Worm (Caenorhabditis elegans) whole organism, L4 larva: Measurements from ENCODE around the gene C02G6.3.

Experiments used
- F37D6.2 ChIP-seq: sonication (generic microtip); optimal IDR thresholded peaks from 2 replicates; lab custom pipeline; 2016; ENCODE audit warnings: mild to moderate bottlenecking, missing genetic modification characterization, missing compliant biosample characterization
- F44E2.7 ChIP-seq: fragments of 200-800 bp; sonication (Bioruptor generic); IDR thresholded peaks from 2 replicates; pipeline ENCODE4 v2.1.2; 2022; ENCODE audit warnings: missing genetic modification characterization, missing compliant biosample characterization
- Y48G9A.11 ChIP-seq: fragments of 200-800 bp; sonication (Bioruptor generic); IDR thresholded peaks from 2 replicates; pipeline ENCODE4 v1.3.6; 2022; ENCODE audit warnings: missing genetic modification reagents, missing genetic modification characterization, missing compliant biosample characterization
- Y5F2A.4 ChIP-seq: fragments of 200-800 bp; sonication (Bioruptor generic); optimal IDR thresholded peaks from 2 replicates; lab custom pipeline; 2018; ENCODE audit warnings: mild to moderate bottlenecking, missing genetic modification characterization, missing compliant biosample characterization
- aha-1 ChIP-seq: fragments of 150-350 bp; peaks from one replicate; lab custom pipeline; 2014; ENCODE audit warnings: missing biosample characterization, missing genetic modification characterization
- ama-1 ChIP-seq: fragments of 150-350 bp; optimal IDR thresholded peaks from 2 replicates; lab custom pipeline; 2014; ENCODE audit warnings: inconsistent platforms, mixed read lengths
- ceh-20 ChIP-seq: fragments of 200-800 bp; sonication (Bioruptor generic); IDR thresholded peaks from 2 replicates; pipeline ENCODE4 v1.3.6; 2022; ENCODE audit warnings: missing genetic modification reagents, missing genetic modification characterization, missing compliant biosample characterization
- ceh-28 ChIP-seq: fragments of 150-350 bp; optimal IDR thresholded peaks from 2 replicates; lab custom pipeline; 2014; ENCODE audit warnings: missing biosample characterization, missing genetic modification reagents, missing genetic modification characterization
- ceh-44 ChIP-seq: fragments of 200-800 bp; sonication (Bioruptor generic); IDR thresholded peaks from 2 replicates; pipeline ENCODE4 v1.3.6; 2022; ENCODE audit warnings: missing genetic modification reagents, missing genetic modification characterization, missing compliant biosample characterization
- ceh-62 ChIP-seq: sonication (generic microtip); optimal IDR thresholded peaks from 2 replicates; lab custom pipeline; 2017; ENCODE audit warnings: missing biosample characterization, missing genetic modification characterization
- daf-12 ChIP-seq: fragments of 150-350 bp; optimal IDR thresholded peaks from 2 replicates; lab custom pipeline; 2014; ENCODE audit warnings: missing biosample characterization, missing genetic modification reagents, missing genetic modification characterization
- daf-19 ChIP-seq: fragments of 200-800 bp; sonication (Bioruptor generic); conservative IDR thresholded peaks from 2 replicates; pipeline ENCODE4 v1.3.6; 2022; ENCODE audit warnings: missing genetic modification characterization, missing compliant biosample characterization
- dmd-6 ChIP-seq: fragments of 200-800 bp; sonication (Bioruptor generic); IDR thresholded peaks from 2 replicates; pipeline ENCODE4 v1.3.6; 2022; ENCODE audit warnings: missing genetic modification reagents, missing genetic modification characterization, missing compliant biosample characterization
- egl-27 ChIP-seq: sonication (generic microtip); optimal IDR thresholded peaks from 3 replicates; lab custom pipeline; 2017; ENCODE audit warnings: missing biosample characterization, missing genetic modification reagents, missing genetic modification characterization
- gei-8 ChIP-seq: fragments of 200-800 bp; sonication (Bioruptor generic); optimal IDR thresholded peaks from 2 replicates; lab custom pipeline; 2018; ENCODE audit warnings: mild to moderate bottlenecking, missing genetic modification characterization, missing compliant biosample characterization
- hlh-11 ChIP-seq: fragments of 200-800 bp; sonication (Bioruptor generic); optimal IDR thresholded peaks from 2 replicates; lab custom pipeline; 2018; ENCODE audit warnings: mild to moderate bottlenecking, missing genetic modification characterization, missing compliant biosample characterization
- hmg-1.1 ChIP-seq: fragments of 200-800 bp; sonication (Bioruptor generic); IDR thresholded peaks from 2 replicates; pipeline ENCODE4 v1.3.6; 2022; ENCODE audit warnings: missing genetic modification reagents, missing genetic modification characterization, missing compliant biosample characterization
- lin-1 ChIP-seq: fragments of 200-800 bp; sonication (Bioruptor generic); IDR thresholded peaks from 2 replicates; pipeline ENCODE4 v1.3.6; 2022; ENCODE audit warnings: missing genetic modification reagents, missing genetic modification characterization, missing compliant biosample characterization
- lin-15B ChIP-seq: fragments of 150-350 bp; sonication (generic microtip); optimal IDR thresholded peaks from 3 replicates; lab custom pipeline; 2014; ENCODE audit warnings: missing biosample characterization, missing genetic modification characterization
- lin-29 ChIP-seq: fragments of 200-800 bp; sonication (Bioruptor generic); IDR thresholded peaks from 2 replicates; pipeline ENCODE4 v1.3.6; 2022; ENCODE audit warnings: missing genetic modification reagents, missing genetic modification characterization, missing compliant biosample characterization
- mdl-1 ChIP-seq, 2 experiments: fragments of 150-350 bp in 1 of 2; sonication (generic microtip) in 1 of 2; optimal IDR thresholded peaks; 2 replicates each; lab custom pipeline; 2014 to 2017; ENCODE audit warnings: missing biosample characterization in 2 of 2, missing genetic modification characterization in 2 of 2
- mdt-29 ChIP-seq: fragments of 200-800 bp; sonication (Bioruptor generic); IDR thresholded peaks from 2 replicates; pipeline ENCODE4 v1.3.6; 2022; ENCODE audit warnings: missing genetic modification reagents, missing genetic modification characterization, missing compliant biosample characterization
- nhr-102 ChIP-seq: sonication (generic microtip); optimal IDR thresholded peaks from 2 replicates; lab custom pipeline; 2016; ENCODE audit warnings: mild to moderate bottlenecking, missing genetic modification characterization, moderate library complexity, missing compliant biosample characterization
- nhr-6 ChIP-seq: fragments of 150-350 bp; optimal IDR thresholded peaks from 2 replicates; lab custom pipeline; 2014; ENCODE audit warnings: missing biosample characterization, missing genetic modification characterization
- nhr-77 ChIP-seq: fragments of 150-350 bp; optimal IDR thresholded peaks from 2 replicates; lab custom pipeline; 2014; ENCODE audit warnings: missing biosample characterization, missing genetic modification characterization
- pha-4 ChIP-seq, 2 experiments: fragments of 150-350 bp in 1 of 2; fragments of 200-800 bp in 1 of 2; sonication (Bioruptor generic) in 1 of 2; IDR thresholded peaks in 1 of 2; optimal IDR thresholded peaks in 1 of 2; 2 replicates each; pipeline versions ENCODE4 v1.3.6 to Lab custom; 2014 to 2022; ENCODE audit warnings: missing genetic modification characterization in 2 of 2, missing genetic modification reagents in 2 of 2, missing biosample characterization in 1 of 2, missing compliant biosample characterization in 1 of 2
- php-3 ChIP-seq: fragments of 200-800 bp; sonication (Bioruptor generic); IDR thresholded peaks from 2 replicates; pipeline ENCODE4 v1.3.6; 2022; ENCODE audit warnings: missing genetic modification reagents, missing genetic modification characterization, missing compliant biosample characterization
- pqm-1 ChIP-seq: sonication (generic microtip); optimal IDR thresholded peaks from 2 replicates; lab custom pipeline; 2017; ENCODE audit warnings: missing biosample characterization, missing genetic modification characterization
- rbr-2 ChIP-seq: sonication (generic microtip); optimal IDR thresholded peaks from 2 replicates; lab custom pipeline; 2016; ENCODE audit warnings: missing genotype, missing genetic modification characterization, missing compliant biosample characterization
- saeg-2 ChIP-seq: fragments of 200-800 bp; sonication (Bioruptor generic); IDR thresholded peaks from 2 replicates; pipeline ENCODE4 v1.3.6; 2022; ENCODE audit warnings: missing genetic modification reagents, missing genetic modification characterization, missing compliant biosample characterization
- sdz-12 ChIP-seq: fragments of 200-800 bp; sonication (Bioruptor generic); optimal IDR thresholded peaks from 2 replicates; lab custom pipeline; 2018; ENCODE audit warnings: mild to moderate bottlenecking, missing genetic modification characterization, missing compliant biosample characterization
- skn-1 ChIP-seq: fragments of 150-350 bp; optimal IDR thresholded peaks from 2 replicates; lab custom pipeline; 2014; ENCODE audit warnings: missing biosample characterization, missing genetic modification characterization
- tra-1 ChIP-seq: fragments of 200-800 bp; sonication (Bioruptor generic); IDR thresholded peaks from 2 replicates; pipeline ENCODE4 v1.3.6; 2022; ENCODE audit warnings: missing genetic modification reagents, missing genetic modification characterization, missing compliant biosample characterization
- unc-62 ChIP-seq, 3 experiments: fragments of 150-350 bp in 1 of 3; sonication (generic microtip); optimal IDR thresholded peaks in 2 of 3; peaks in 1 of 3; 1 replicate in 1 of 3; 2 replicates in 2 of 3; lab custom pipeline; 2014 to 2017; ENCODE audit warnings: missing biosample characterization in 3 of 3, missing genetic modification characterization in 3 of 3, missing genetic modification reagents in 3 of 3, missing genotype in 1 of 3
- ztf-7 ChIP-seq: fragments of 150-350 bp; optimal IDR thresholded peaks from 2 replicates; lab custom pipeline; 2014; ENCODE audit warnings: missing biosample characterization, missing genetic modification characterization

The C02G6.3 gene

DNA sequence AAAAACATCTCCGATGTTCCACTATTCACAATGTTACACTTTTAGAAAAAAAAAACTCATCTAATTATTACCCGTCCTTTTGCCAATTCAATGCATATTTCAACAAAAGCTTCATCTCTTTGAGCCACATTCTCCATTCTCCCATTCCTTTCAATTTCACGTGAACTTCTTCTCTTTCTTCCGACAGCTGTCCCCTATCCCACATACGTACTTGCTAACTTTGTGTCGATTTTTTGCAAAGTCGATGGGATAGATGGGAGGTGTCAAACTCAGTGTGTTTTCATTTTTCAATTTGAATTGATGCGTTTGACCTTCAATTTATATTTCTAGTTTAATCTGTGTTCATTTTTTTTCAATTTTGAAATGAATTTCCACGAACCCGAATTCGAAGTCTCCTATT, 11.0 kb downstream of the C02G6.3 start:
- TF ChIP-seq unc-62 (GFP tag; optimal IDR thresholded peaks at IDR 0.05 in 1 of 2; lab: Kevin White, UChicago) (peak in 1 of 2 experiments; percentile 17), unc-62 (tag; optimal IDR thresholded peaks at IDR 0.05; lab: Kevin White, UChicago) (no peak), aha-1 (tag; lab: Kevin White, UChicago) (peak; percentile 90), F37D6.2 (tag; lab: Kevin White, UChicago) (no peak), nhr-77 (tag; lab: Kevin White, UChicago) (no peak)

DNA sequence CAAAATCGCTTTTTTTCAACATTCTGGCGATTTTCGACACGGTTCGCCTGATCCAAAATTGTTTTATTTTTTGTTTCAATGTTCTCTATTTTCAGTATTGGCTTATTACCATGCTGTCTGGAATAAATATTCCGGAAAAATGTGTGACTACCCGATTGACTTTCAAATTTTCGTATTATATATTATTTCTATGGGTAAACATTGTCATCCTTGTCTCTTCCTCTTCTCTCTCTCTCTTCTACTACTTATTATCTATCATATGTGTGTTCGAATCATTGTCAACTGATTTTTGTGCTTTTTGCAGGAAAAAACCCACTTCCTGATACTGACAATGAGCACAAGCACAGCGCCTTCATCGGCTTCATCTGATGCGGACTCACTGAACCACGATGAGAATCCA, 12.9 kb downstream of the C02G6.3 start, which contains the start of gene C04E6.7:
Gene C04E6.7 (plus strand): TSS at position 301 of the 400 bp plus-strand sequence.
- TF ChIP-seq ceh-62 (tag; lab: Kevin White, UChicago) (no peak), gei-8 (GFP tag; lab: Kevin White, UChicago) (no peak), daf-19 (GFP tag; lab: Robert Waterston, UW) (no peak), F44E2.7 (GFP tag; lab: Robert Waterston, UW) (no peak)

ce11 chrV:5895021-5895420, 14.9 kb downstream of the C02G6.3 start, which contains the start of gene grd-9:
Gene grd-9 (plus strand): TSS chrV:5895321.
- TF ChIP-seq lin-29 (no peak), ceh-20 (GFP tag; lab: Robert Waterston, UW) (no peak), nhr-102 (tag; lab: Kevin White, UChicago) (no peak), F44E2.7 (GFP tag; lab: Robert Waterston, UW) (no peak), lin-1 (GFP tag; lab: Robert Waterston, UW) (no peak), hlh-11 (tag; lab: Kevin White, UChicago) (no peak), tra-1 (no peak), mdt-29 (GFP tag; lab: Robert Waterston, UW) (no peak), skn-1 (tag; lab: Kevin White, UChicago) (no peak), pha-4 (GFP tag; IDR thresholded peaks at IDR 0.05; lab: Robert Waterston, UW) (no peak), pha-4 (tag; optimal IDR thresholded peaks at IDR 0.05; lab: Kevin White, UChicago) (no peak), Y48G9A.11 (GFP tag; lab: Robert Waterston, UW) (no peak), ztf-7 (no peak), php-3 (no peak), ama-1 (lab: Kevin White, UChicago) (no peak), nhr-6 (tag; lab: Kevin White, UChicago) (no peak), mdl-1 (tag; optimal IDR thresholded peaks at IDR 0.05; lab: Kevin White, UChicago) (no peak), hmg-1.1 (GFP tag; lab: Robert Waterston, UW) (no peak), lin-15B (tag; lab: Kevin White, UChicago) (no peak)
- TF ChIP-seq, all 104 proteins: peak for 0

DNA sequence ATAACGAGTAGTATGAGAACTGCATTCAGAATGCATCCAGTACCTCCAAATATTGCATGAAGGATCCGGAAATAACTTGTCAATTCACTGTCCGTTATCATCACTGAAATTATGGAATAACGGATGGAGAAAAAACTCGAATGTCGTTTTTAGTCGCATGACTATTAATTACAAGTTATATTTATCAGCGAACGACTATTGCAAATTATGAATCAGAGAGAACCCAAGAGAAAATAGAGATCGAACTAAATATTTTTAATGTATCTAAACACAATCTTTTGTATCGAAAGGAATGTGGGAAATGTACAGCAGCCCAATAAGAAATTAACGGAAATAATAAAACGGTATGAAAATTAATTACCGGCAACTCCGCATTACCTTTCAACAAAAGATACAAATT, 19.8 kb downstream of the C02G6.3 start, which contains the start of gene srd-16:
Gene srd-16 (minus strand): TSS at position 101 of the 400 bp plus-strand sequence.
- TF ChIP-seq daf-12 (no peak), pqm-1 (tag; lab: Kevin White, UChicago) (no peak), mdt-29 (GFP tag; lab: Robert Waterston, UW) (no peak), saeg-2 (GFP tag; lab: Robert Waterston, UW) (no peak), egl-27 (tag; lab: Kevin White, UChicago) (no peak), Y5F2A.4 (GFP tag; lab: Kevin White, UChicago) (no peak)

- TF ChIP-seq dmd-6 (GFP tag; lab: Robert Waterston, UW): no peak
- no peak for TF ChIP-seq rbr-2 (tag; lab: Kevin White, UChicago)
- no peak for TF ChIP-seq sdz-12 (GFP tag; lab: Kevin White, UChicago)
- TF ChIP-seq Y5F2A.4 (GFP tag; lab: Kevin White, UChicago): no peak
- no peak for TF ChIP-seq ceh-44 (GFP tag; lab: Robert Waterston, UW)
- no peak for TF ChIP-seq ceh-28 (tag; lab: Kevin White, UChicago)
- no peak for TF ChIP-seq F44E2.7 (GFP tag; lab: Robert Waterston, UW)
Observed at ce11 chrV:5901833-5902232, 21.7 kb downstream of the C02G6.3 start, which contains the start of gene C04E6.5. Gene C04E6.5 (plus strand): TSS chrV:5902133.
